Worm (Caenorhabditis elegans): ENCODE measurements around the gene F47B8.8.

F47B8.8 gene

ce11 chrV:14347234-14347826, 15.8 kb downstream of the F47B8.8 start, which contains the start of gene cept-2 (continued):
- TF ChIP-seq fax-1 (tag; optimal IDR thresholded peaks at IDR 0.05) (peak; percentile 75), pha-4 (tag; optimal IDR thresholded peaks at IDR 0.05) (no peak), K02D7.2 (tag; optimal IDR thresholded peaks at IDR 0.05) (no peak), pat-9 (tag; optimal IDR thresholded peaks at IDR 0.05) (no peak), C08G9.2 (tag; optimal IDR thresholded peaks at IDR 0.05) (peak; percentile 84), ceh-9 (tag; optimal IDR thresholded peaks at IDR 0.05) (no peak), hlh-6 (tag; optimal IDR thresholded peaks at IDR 0.05) (no peak), ahr-1 (tag; optimal IDR thresholded peaks at IDR 0.05) (peak; percentile 57), dve-1 (tag; optimal IDR thresholded peaks at IDR 0.05) (peak; percentile 56), hlh-8 (tag; optimal IDR thresholded peaks at IDR 0.05) (peak; percentile 58), nhr-11 (tag; optimal IDR thresholded peaks at IDR 0.05) (no peak), ref-2 (tag; optimal IDR thresholded peaks at IDR 0.05) (peak; percentile 91), hlh-30 (tag; optimal IDR thresholded peaks at IDR 0.05; ENCODE audit: insufficient read depth) (peak; percentile 4), nhr-232 (tag; optimal IDR thresholded peaks at IDR 0.05) (no peak), unc-86 (tag; optimal IDR thresholded peaks at IDR 0.05) (peak; percentile 59), unc-55 (GFP tag; optimal IDR thresholded peaks at IDR 0.05) (no peak), ceh-2 (tag; optimal IDR thresholded peaks at IDR 0.05) (peak; percentile 55), ceh-31 (tag; optimal IDR thresholded peaks at IDR 0.05) (peak; percentile 94), ceh-6 (GFP tag; optimal IDR thresholded peaks at IDR 0.05) (no peak), ceh-34 (tag; optimal IDR thresholded peaks at IDR 0.05) (peak; percentile 61), madf-2 (tag; optimal IDR thresholded peaks at IDR 0.05) (peak; percentile 44), ceh-48 (tag; optimal IDR thresholded peaks at IDR 0.05) (no peak), hlh-13 (GFP tag; optimal IDR thresholded peaks at IDR 0.05) (no peak), lin-11 (tag; optimal IDR thresholded peaks at IDR 0.05) (no peak), ama-1 (optimal IDR thresholded peaks at IDR 0.05) (no peak), ceh-22 (tag; optimal IDR thresholded peaks at IDR 0.05) (no peak), npax-4 (tag; optimal IDR thresholded peaks at IDR 0.05) (no peak), ceh-18 (tag; optimal IDR thresholded peaks at IDR 0.05) (peak; percentile 77), ceh-30 (tag; optimal IDR thresholded peaks at IDR 0.05) (no peak), F13H6.1 (tag; optimal IDR thresholded peaks at IDR 0.05) (peak; percentile 30), syd-9 (tag; optimal IDR thresholded peaks at IDR 0.05) (no peak), ceh-14 (tag; optimal IDR thresholded peaks at IDR 0.05) (peak; percentile 76), nfya-1 (tag; optimal IDR thresholded peaks at IDR 0.05) (peak; percentile 75), gmeb-2 (tag; optimal IDR thresholded peaks at IDR 0.05) (peak; percentile 21), ztf-16 (tag; optimal IDR thresholded peaks at IDR 0.05) (peak; percentile 57)

ce11 chrV:14350498-14350897, 19.0 kb downstream of the F47B8.8 start:
- TF ChIP-seq elt-2 (tag; optimal IDR thresholded peaks at IDR 0.05): no peak
- TF ChIP-seq dmd-4 (tag; optimal IDR thresholded peaks at IDR 0.05; ENCODE audit: borderline replicate concordance): no peak
- TF ChIP-seq K02D7.2 (tag; optimal IDR thresholded peaks at IDR 0.05): no peak
- TF ChIP-seq ceh-34 (tag; optimal IDR thresholded peaks at IDR 0.05): no peak
- TF ChIP-seq eyg-1 (tag; optimal IDR thresholded peaks at IDR 0.05): no peak
- TF ChIP-seq unc-55 (GFP tag; optimal IDR thresholded peaks at IDR 0.05): no peak
- TF ChIP-seq unc-3 (GFP tag; conservative IDR thresholded peaks at IDR 0.05): no peak
- TF ChIP-seq unc-3 (tag; optimal IDR thresholded peaks at IDR 0.05): no peak
- no peak for TF ChIP-seq elt-4 (tag; optimal IDR thresholded peaks at IDR 0.05)
- TF ChIP-seq zip-5 (tag; optimal IDR thresholded peaks at IDR 0.05): no peak
- no peak for TF ChIP-seq lim-6 (tag; optimal IDR thresholded peaks at IDR 0.05)
- TF ChIP-seq ceh-48 (tag; optimal IDR thresholded peaks at IDR 0.05): no peak
- no peak for TF ChIP-seq dve-1 (tag; optimal IDR thresholded peaks at IDR 0.05)
- no peak for TF ChIP-seq rnt-1 (tag; optimal IDR thresholded peaks at IDR 0.05)
- no peak for TF ChIP-seq gmeb-2 (tag; optimal IDR thresholded peaks at IDR 0.05)
- TF ChIP-seq ceh-31 (tag; optimal IDR thresholded peaks at IDR 0.05): no peak
